Fruit fly (Drosophila melanogaster): ENCODE data around the gene Cpr76Ba.

Cpr76Ba gene

dm6 chr3L:19524690-19525089 is 6.6 kb upstream of the Cpr76Ba start:
- no peak for TF ChIP-seq EcR (GFP tag; optimal IDR thresholded peaks at IDR 0.05)
- TF ChIP-seq CG8159 (tag; optimal IDR thresholded peaks at IDR 0.05): no peak
- no peak; the same call in 1 of the 2 replicates for TF ChIP-seq rn (GFP tag; IDR thresholded peaks at IDR 0.05)
- TF ChIP-seq Pif1B (GFP tag; optimal IDR thresholded peaks at IDR 0.05): no peak
- TF ChIP-seq CG32121 (GFP tag; IDR thresholded peaks at IDR 0.05): peak; percentile 61
- TF ChIP-seq CG10348 (GFP tag; IDR thresholded peaks at IDR 0.05): 0 out of 2 replicates have a peak, but pooled peaks have one; percentile 7
- no peak for TF ChIP-seq CG9948 (tag; optimal IDR thresholded peaks at IDR 0.05)
- no peak for TF ChIP-seq CG14655 (GFP tag; optimal IDR thresholded peaks at IDR 0.05)
- no peak for TF ChIP-seq D1 (tag; optimal IDR thresholded peaks at IDR 0.05)
- TF ChIP-seq Pif1A (GFP tag; optimal IDR thresholded peaks at IDR 0.05): no peak
- no peak for TF ChIP-seq CG34367 (tag; optimal IDR thresholded peaks at IDR 0.05)
- TF ChIP-seq CG8301 (tag; optimal IDR thresholded peaks at IDR 0.05): no peak
- TF ChIP-seq CG4496 (GFP tag; IDR thresholded peaks at IDR 0.05): no peak
- peak; percentile 23; the same call in 1 of the 3 replicates for TF ChIP-seq fd96Ca (GFP tag; IDR thresholded peaks at IDR 0.05)
- no peak for TF ChIP-seq CG17806 (tag; optimal IDR thresholded peaks at IDR 0.05)

- TF ChIP-seq Pif1B (GFP tag; optimal IDR thresholded peaks at IDR 0.05) (no peak), CG13204 (GFP tag; optimal IDR thresholded peaks at IDR 0.05) (no peak), rn (GFP tag; IDR thresholded peaks at IDR 0.05) (no peak), CG17806 (tag; optimal IDR thresholded peaks at IDR 0.05) (no peak), CG8159 (tag; optimal IDR thresholded peaks at IDR 0.05) (no peak), D1 (tag; optimal IDR thresholded peaks at IDR 0.05) (no peak), CG34367 (tag; optimal IDR thresholded peaks at IDR 0.05) (no peak), Ets98B (GFP tag; IDR thresholded peaks at IDR 0.05) (no peak), CG15710 (tag; optimal IDR thresholded peaks at IDR 0.05) (no peak), Pif1A (GFP tag; optimal IDR thresholded peaks at IDR 0.05) (no peak), EcR (GFP tag; optimal IDR thresholded peaks at IDR 0.05) (no peak), gl (tag; optimal IDR thresholded peaks at IDR 0.05) (no peak), fd96Ca (GFP tag; IDR thresholded peaks at IDR 0.05) (no peak)
Observed at dm6 chr3L:19521093-19521492, 3.0 kb upstream of the Cpr76Ba start.

dm6 chr3L:19520645-19521044 is 2.5 kb upstream of the Cpr76Ba start, which contains the start of gene Cpr76Bc:
TSS of gene Cpr76Bc (plus strand) at chr3L:19520945.
- no peak for TF ChIP-seq CG17806 (tag; optimal IDR thresholded peaks at IDR 0.05)
- TF ChIP-seq gl (tag; optimal IDR thresholded peaks at IDR 0.05): no peak
- TF ChIP-seq Ets98B (GFP tag; IDR thresholded peaks at IDR 0.05): no peak
- TF ChIP-seq fd96Ca (GFP tag; IDR thresholded peaks at IDR 0.05): no peak
- no peak for TF ChIP-seq Snoo (tag; optimal IDR thresholded peaks at IDR 0.05)
- TF ChIP-seq CG9948 (tag; optimal IDR thresholded peaks at IDR 0.05): no peak
- no peak for TF ChIP-seq rn (GFP tag; IDR thresholded peaks at IDR 0.05)
- no peak for TF ChIP-seq CG34367 (tag; optimal IDR thresholded peaks at IDR 0.05)
- no peak for TF ChIP-seq Pif1A (GFP tag; optimal IDR thresholded peaks at IDR 0.05)
- no peak for TF ChIP-seq CG12605 (GFP tag; IDR thresholded peaks at IDR 0.05)
- no peak for TF ChIP-seq EcR (GFP tag; optimal IDR thresholded peaks at IDR 0.05)
- no peak for TF ChIP-seq Pif1B (GFP tag; optimal IDR thresholded peaks at IDR 0.05)
- no peak for TF ChIP-seq CG14655 (GFP tag; optimal IDR thresholded peaks at IDR 0.05)
- no peak for TF ChIP-seq CG15710 (tag; optimal IDR thresholded peaks at IDR 0.05)
- TF ChIP-seq CG32121 (GFP tag; IDR thresholded peaks at IDR 0.05): no peak
- TF ChIP-seq CG8159 (tag; optimal IDR thresholded peaks at IDR 0.05): no peak

dm6 chr3L:19519349-19519748 is 1.2 kb upstream of the Cpr76Ba start, which contains the start of gene Cpr76Bb:
TSS of gene Cpr76Bb (plus strand) at chr3L:19519649.
- TF ChIP-seq CG4496 (GFP tag; IDR thresholded peaks at IDR 0.05): no peak
- TF ChIP-seq CG15710 (tag; optimal IDR thresholded peaks at IDR 0.05): no peak
- no peak for TF ChIP-seq D1 (tag; optimal IDR thresholded peaks at IDR 0.05)
- no peak for TF ChIP-seq gl (tag; optimal IDR thresholded peaks at IDR 0.05)

dm6 chr3L:19516547-19516946 is 1.6 kb downstream of the Cpr76Ba start:
- TF ChIP-seq CG32121 (GFP tag; IDR thresholded peaks at IDR 0.05) (peak; percentile 32; the same call in 1 of the 2 replicates), Pif1A (GFP tag; optimal IDR thresholded peaks at IDR 0.05) (peak; percentile 37), Ets98B (GFP tag; IDR thresholded peaks at IDR 0.05) (peak; percentile 47; the same call in 1 of the 2 replicates), Pif1B (GFP tag; optimal IDR thresholded peaks at IDR 0.05) (no peak), CG4496 (GFP tag; IDR thresholded peaks at IDR 0.05) (peak; percentile 85), Snoo (tag; optimal IDR thresholded peaks at IDR 0.05) (no peak), gl (tag; optimal IDR thresholded peaks at IDR 0.05) (no peak), CG8159 (tag; optimal IDR thresholded peaks at IDR 0.05) (no peak), fd96Ca (GFP tag; IDR thresholded peaks at IDR 0.05) (no peak), CG12605 (GFP tag; IDR thresholded peaks at IDR 0.05) (no peak), CG8301 (tag; optimal IDR thresholded peaks at IDR 0.05) (no peak), CG9948 (tag; optimal IDR thresholded peaks at IDR 0.05) (no peak), CG14655 (GFP tag; optimal IDR thresholded peaks at IDR 0.05) (peak; percentile 3), CG10348 (GFP tag; IDR thresholded peaks at IDR 0.05) (no peak), rn (GFP tag; IDR thresholded peaks at IDR 0.05) (peak; percentile 60), CG13204 (GFP tag; optimal IDR thresholded peaks at IDR 0.05) (no peak), EcR (GFP tag; optimal IDR thresholded peaks at IDR 0.05) (no peak), D1 (tag; optimal IDR thresholded peaks at IDR 0.05) (peak; percentile 59), CG15710 (tag; optimal IDR thresholded peaks at IDR 0.05) (no peak), CG34367 (tag; optimal IDR thresholded peaks at IDR 0.05) (peak; percentile 28), CG17806 (tag; optimal IDR thresholded peaks at IDR 0.05) (no peak)

- TF ChIP-seq CG32121 (GFP tag; IDR thresholded peaks at IDR 0.05) (no peak), CG17806 (tag; optimal IDR thresholded peaks at IDR 0.05) (no peak), Snoo (tag; optimal IDR thresholded peaks at IDR 0.05) (no peak), CG8159 (tag; optimal IDR thresholded peaks at IDR 0.05) (no peak), CG10348 (GFP tag; IDR thresholded peaks at IDR 0.05) (no peak), fd96Ca (GFP tag; IDR thresholded peaks at IDR 0.05) (no peak)
Observed at dm6 chr3L:19512672-19513071, 5.5 kb downstream of the Cpr76Ba start.
